Comparison of ENCODE assay signal across 1 fruit fly cellular context in genomic region chr3R:26967587-26968312, dm6.
TF ChIP-seq lines count a peak whose summit lies in the region.

No protein-coding gene starts in this region.

TF ChIP-seq in whole organism, embryonic, 481 proteins besides CTCF, POLR2A, EP300 and RAD21 (continued from another document):
- TF ChIP-seq danr (GFP tag; IDR thresholded peaks at IDR 0.05; lab: Robert Waterston, UW): no peak
- peak; percentile 9 for TF ChIP-seq lbe (GFP tag; optimal IDR thresholded peaks at IDR 0.05; lab: Kevin White, UChicago)
- TF ChIP-seq Hmr (GFP tag; optimal IDR thresholded peaks at IDR 0.05; lab: Kevin White, UChicago): no peak
- TF ChIP-seq Oli (tag; optimal IDR thresholded peaks at IDR 0.05; lab: Kevin White, UChicago): peak; percentile 31
- peak; percentile 66 for TF ChIP-seq sr (GFP tag; IDR thresholded peaks at IDR 0.05; lab: Robert Waterston, UW)
- peak; percentile 52 for TF ChIP-seq CG13424 (tag; optimal IDR thresholded peaks at IDR 0.05; lab: Kevin White, UChicago)
- peak; percentile 29 for TF ChIP-seq ind (GFP tag; optimal IDR thresholded peaks at IDR 0.05; lab: Kevin White, UChicago)
- TF ChIP-seq HmgD (GFP tag; optimal IDR thresholded peaks at IDR 0.05; lab: Kevin White, UChicago): no peak
- no peak for TF ChIP-seq pan (optimal IDR thresholded peaks at IDR 0.05; lab: Kevin White, UChicago)
- peak in 1 of 2 experiments; percentile 24 for TF ChIP-seq pan (GFP tag; optimal IDR thresholded peaks at IDR 0.05 in 1 of 2, IDR thresholded peaks at IDR 0.05 in 1 of 2)
- TF ChIP-seq Med (GFP tag; lab: Kevin White, UChicago): peak; percentile 87
- TF ChIP-seq E2f1 (GFP tag; IDR thresholded peaks at IDR 0.05; lab: Robert Waterston, UW): 0 out of 2 replicates have a peak, but pooled peaks have one; percentile 10
- peak; percentile 40; the same call in 1 of the 2 replicates for TF ChIP-seq Xrp1 (GFP tag; IDR thresholded peaks at IDR 0.05; lab: Robert Waterston, UW)
- TF ChIP-seq CG9932 (GFP tag; IDR thresholded peaks at IDR 0.05; lab: Robert Waterston, UW): 0 out of 2 replicates have a peak, but pooled peaks have one; percentile 5
- no peak for TF ChIP-seq wek (GFP tag; optimal IDR thresholded peaks at IDR 0.05; lab: Kevin White, UChicago)
- peak; percentile 47; the same call in 1 of the 2 replicates for TF ChIP-seq NFAT (GFP tag; IDR thresholded peaks at IDR 0.05; lab: Robert Waterston, UW)
- no peak for TF ChIP-seq Dll (GFP tag; IDR thresholded peaks at IDR 0.05; lab: Robert Waterston, UW; ENCODE audit: partially characterized antibody)
- no peak for TF ChIP-seq trem (tag; optimal IDR thresholded peaks at IDR 0.05; lab: Kevin White, UChicago)
- TF ChIP-seq CG3726 (GFP tag; IDR thresholded peaks at IDR 0.05; lab: Robert Waterston, UW): 0 out of 3 replicates have a peak, but pooled peaks have one; percentile 24
- TF ChIP-seq prd (optimal IDR thresholded peaks at IDR 0.05; lab: Kevin White, UChicago): no peak
- peak; percentile 47; the same call in 2 of the 3 replicates for TF ChIP-seq prd (GFP tag; IDR thresholded peaks at IDR 0.05; lab: Robert Waterston, UW)
- peak; percentile 58; the same call in 1 of the 3 replicates for TF ChIP-seq CG6175 (GFP tag; IDR thresholded peaks at IDR 0.05; lab: Robert Waterston, UW)
- TF ChIP-seq vvl (GFP tag; IDR thresholded peaks at IDR 0.05; lab: Robert Waterston, UW): peak; percentile 67
- TF ChIP-seq CG10209 (GFP tag; optimal IDR thresholded peaks at IDR 0.05; lab: Kevin White, UChicago): peak; percentile 17
- peak; percentile 37 for TF ChIP-seq B-H1 (GFP tag; IDR thresholded peaks at IDR 0.05; lab: Robert Waterston, UW)
- TF ChIP-seq D19B (GFP tag; optimal IDR thresholded peaks at IDR 0.05; lab: Kevin White, UChicago): no peak
- TF ChIP-seq ranshi (GFP tag; IDR thresholded peaks at IDR 0.05; lab: Robert Waterston, UW): peak; percentile 32; the same call in 1 of the 2 replicates
- TF ChIP-seq gsb (GFP tag; IDR thresholded peaks at IDR 0.05; lab: Robert Waterston, UW): peak; percentile 43
- TF ChIP-seq peb (GFP tag; IDR thresholded peaks at IDR 0.05; lab: Robert Waterston, UW): 0 out of 2 replicates have a peak, but pooled peaks have one; percentile 14
- TF ChIP-seq CG4360 (GFP tag; IDR thresholded peaks at IDR 0.05; lab: Robert Waterston, UW): 0 out of 2 replicates have a peak, but pooled peaks have one; percentile 39
- TF ChIP-seq sob (GFP tag; IDR thresholded peaks at IDR 0.05; lab: Robert Waterston, UW): peak; percentile 25; the same call in 1 of the 2 replicates
- TF ChIP-seq Hr78 (GFP tag; optimal IDR thresholded peaks at IDR 0.05; lab: Kevin White, UChicago): no peak
- peak; percentile 36 for TF ChIP-seq phol (tag; optimal IDR thresholded peaks at IDR 0.05; lab: Kevin White, UChicago)
- no peak for TF ChIP-seq repo (GFP tag; optimal IDR thresholded peaks at IDR 0.05; lab: Kevin White, UChicago)
- peak; percentile 6; the same call in 1 of the 2 replicates for TF ChIP-seq Nf-YA (GFP tag; IDR thresholded peaks at IDR 0.05; lab: Robert Waterston, UW)
- peak; percentile 70 for TF ChIP-seq row (GFP tag; IDR thresholded peaks at IDR 0.05; lab: Robert Waterston, UW)
- 0 out of 2 replicates have a peak, but pooled peaks have one; percentile 35 for TF ChIP-seq CG14441 (GFP tag; IDR thresholded peaks at IDR 0.05; lab: Robert Waterston, UW)
- no peak for TF ChIP-seq CG2120 (GFP tag; optimal IDR thresholded peaks at IDR 0.05; lab: Kevin White, UChicago)
- peak; percentile 3 for TF ChIP-seq sd (tag; optimal IDR thresholded peaks at IDR 0.05; lab: Kevin White, UChicago)
- 0 out of 3 replicates have a peak, but pooled peaks have one; percentile 10 for TF ChIP-seq gce (GFP tag; IDR thresholded peaks at IDR 0.05; lab: Robert Waterston, UW)
- peak; percentile 62 for TF ChIP-seq Rfx (GFP tag; IDR thresholded peaks at IDR 0.05; lab: Robert Waterston, UW)
- no peak for TF ChIP-seq hkb (optimal IDR thresholded peaks at IDR 0.05; lab: Kevin White, UChicago)
- TF ChIP-seq hkb (GFP tag; IDR thresholded peaks at IDR 0.05; lab: Robert Waterston, UW): peak; percentile 46
- TF ChIP-seq CG7839 (tag; optimal IDR thresholded peaks at IDR 0.05; lab: Kevin White, UChicago): peak; percentile 43
- peak; percentile 16 for TF ChIP-seq CG2712 (tag; optimal IDR thresholded peaks at IDR 0.05; lab: Kevin White, UChicago)
- TF ChIP-seq CG34422 (GFP tag; IDR thresholded peaks at IDR 0.05; lab: Robert Waterston, UW): peak; percentile 46; the same call in 1 of the 3 replicates
- TF ChIP-seq CG2678 (tag; optimal IDR thresholded peaks at IDR 0.05; lab: Kevin White, UChicago): peak; percentile 57
- TF ChIP-seq CG10366 (GFP tag; IDR thresholded peaks at IDR 0.05; lab: Robert Waterston, UW): no peak
- no peak for TF ChIP-seq crp (GFP tag; optimal IDR thresholded peaks at IDR 0.05; lab: Kevin White, UChicago)
- TF ChIP-seq CG17385 (GFP tag; optimal IDR thresholded peaks at IDR 0.05; lab: Kevin White, UChicago): peak; percentile 16
- peak; percentile 30; the same call in 1 of the 2 replicates for TF ChIP-seq esg (GFP tag; conservative IDR thresholded peaks at IDR 0.05; lab: Robert Waterston, UW)
- 0 out of 3 replicates have a peak, but pooled peaks have one; percentile 28 for TF ChIP-seq CG2199 (GFP tag; IDR thresholded peaks at IDR 0.05; lab: Robert Waterston, UW)
- no peak for TF ChIP-seq CG7963 (GFP tag; IDR thresholded peaks at IDR 0.05; lab: Robert Waterston, UW; ENCODE audit: partially characterized antibody)
- TF ChIP-seq gem (tag; optimal IDR thresholded peaks at IDR 0.05; lab: Kevin White, UChicago): peak; percentile 56
- no peak for TF ChIP-seq CG3065 (GFP tag; optimal IDR thresholded peaks at IDR 0.05; lab: Kevin White, UChicago)
- peak; percentile 31 for TF ChIP-seq Nf-YC (tag; optimal IDR thresholded peaks at IDR 0.05; lab: Kevin White, UChicago)
- TF ChIP-seq CG17328 (GFP tag; IDR thresholded peaks at IDR 0.05; lab: Robert Waterston, UW): 0 out of 2 replicates have a peak, but pooled peaks have one; percentile 21
- peak; percentile 59; the same call in 1 of the 2 replicates for TF ChIP-seq Ada2b (GFP tag; IDR thresholded peaks at IDR 0.05; lab: Robert Waterston, UW)
- peak; percentile 47; the same call in 1 of the 3 replicates for TF ChIP-seq ken (GFP tag; IDR thresholded peaks at IDR 0.05; lab: Robert Waterston, UW)
